Fruit fly (Drosophila melanogaster) whole organism, prepupa: ENCODE results near the gene CG43750.

ENCODE experiments used
- Blimp-1 ChIP-seq: fragments of 200-800 bp; sonication (Bioruptor generic); optimal IDR thresholded peaks from 3 replicates; lab custom pipeline; 2017; ENCODE audit warnings: missing biosample characterization, missing genetic modification characterization, mild to moderate bottlenecking, moderate library complexity, missing genetic modification reagents
- CG10631 ChIP-seq: fragments of 200-800 bp; sonication (Bioruptor generic); optimal IDR thresholded peaks from 2 replicates; lab custom pipeline; 2016; ENCODE audit warnings: missing biosample characterization, missing genetic modification characterization
- CG10669 ChIP-seq: fragments of 200-800 bp; sonication (Bioruptor generic); optimal IDR thresholded peaks from 3 replicates; lab custom pipeline; 2018; ENCODE audit warnings: missing biosample characterization, mild to moderate bottlenecking, missing genetic modification characterization, moderate library complexity
- CG11294 ChIP-seq: fragments of 200-800 bp; sonication (Bioruptor generic); IDR thresholded peaks from 2 replicates; pipeline ENCODE4 v1.3.6; 2022; ENCODE audit warnings: missing biosample characterization, missing genetic modification characterization
- CG11762 ChIP-seq: fragments of 200-800 bp; sonication (Bioruptor generic); optimal IDR thresholded peaks from 3 replicates; lab custom pipeline; 2016; ENCODE audit warnings: missing biosample characterization, missing genetic modification characterization; ENCODE audit not compliant: insufficient read depth
- CG15336 ChIP-seq: fragments of 200-800 bp; sonication (Bioruptor generic); IDR thresholded peaks from 2 replicates; pipeline ENCODE4 v1.3.6; 2022; ENCODE audit warnings: missing biosample characterization, missing genetic modification characterization
- CG1621 ChIP-seq: fragments of 200-800 bp; sonication (Bioruptor generic); optimal IDR thresholded peaks from 3 replicates; lab custom pipeline; 2018; ENCODE audit warnings: missing biosample characterization, mild to moderate bottlenecking, missing genetic modification characterization
- CG16779 ChIP-seq: fragments of 200-800 bp; sonication (Bioruptor generic); optimal IDR thresholded peaks from 3 replicates; lab custom pipeline; 2017; ENCODE audit warnings: missing biosample characterization, mild to moderate bottlenecking, missing genetic modification characterization
- CG32006 ChIP-seq: fragments of 200-800 bp; sonication (Bioruptor generic); optimal IDR thresholded peaks from 3 replicates; lab custom pipeline; 2017; ENCODE audit warnings: missing biosample characterization, mild to moderate bottlenecking, missing genetic modification characterization
- CG34406 ChIP-seq: fragments of 200-800 bp; sonication (Bioruptor generic); optimal IDR thresholded peaks from 3 replicates; lab custom pipeline; 2016; ENCODE audit warnings: missing biosample characterization, missing genetic modification characterization
- CG3919 ChIP-seq: fragments of 200-800 bp; sonication (Bioruptor generic); optimal IDR thresholded peaks from 3 replicates; lab custom pipeline; 2016; ENCODE audit warnings: missing biosample characterization, missing genetic modification characterization
- CG6163 ChIP-seq: fragments of 200-800 bp; sonication (Bioruptor generic); IDR thresholded peaks from 3 replicates; pipeline ENCODE4 v1.3.6; 2022; ENCODE audit warnings: missing biosample characterization, missing genetic modification characterization
- CG6276 ChIP-seq: fragments of 200-800 bp; sonication (Bioruptor generic); optimal IDR thresholded peaks from 2 replicates; lab custom pipeline; 2017; ENCODE audit warnings: missing biosample characterization, mild to moderate bottlenecking, missing genetic modification characterization
- CG6792 ChIP-seq: fragments of 200-800 bp; sonication (Bioruptor generic); optimal IDR thresholded peaks from 3 replicates; lab custom pipeline; 2016; ENCODE audit warnings: missing biosample characterization, missing genetic modification characterization
- CG6854 ChIP-seq: fragments of 200-800 bp; sonication (Bioruptor generic); optimal IDR thresholded peaks from 2 replicates; lab custom pipeline; 2017; ENCODE audit warnings: missing biosample characterization, mild to moderate bottlenecking, missing genetic modification characterization
- CG7368 ChIP-seq: fragments of 200-800 bp; sonication (Bioruptor generic); optimal IDR thresholded peaks from 3 replicates; lab custom pipeline; 2016; ENCODE audit warnings: missing biosample characterization, missing genetic modification characterization
- CG8632 ChIP-seq: fragments of 200-800 bp; sonication (Bioruptor generic); optimal IDR thresholded peaks from 3 replicates; lab custom pipeline; 2016; ENCODE audit warnings: missing biosample characterization, missing genetic modification characterization
- CG9139 ChIP-seq: fragments of 200-800 bp; sonication (Bioruptor generic); optimal IDR thresholded peaks from 3 replicates; lab custom pipeline; 2017; ENCODE audit warnings: missing biosample characterization, mild to moderate bottlenecking, missing genetic modification characterization
- Eip75B ChIP-seq: fragments of 200-800 bp; sonication (Bioruptor generic); optimal IDR thresholded peaks from 3 replicates; lab custom pipeline; 2016; ENCODE audit warnings: missing biosample characterization, missing genetic modification characterization
- Eip78C ChIP-seq: fragments of 200-800 bp; sonication (Bioruptor generic); peaks from one replicate; lab custom pipeline; 2016; ENCODE audit warnings: missing biosample characterization, missing genetic modification characterization
- Eip93F ChIP-seq: fragments of 200-800 bp; sonication (Bioruptor generic); optimal IDR thresholded peaks from 2 replicates; lab custom pipeline; 2016; ENCODE audit warnings: missing biosample characterization, mild to moderate bottlenecking, missing genetic modification characterization
- Ets96B ChIP-seq: fragments of 200-800 bp; optimal IDR thresholded peaks from 2 replicates; lab custom pipeline; 2019; ENCODE audit warnings: missing biosample characterization, mild to moderate bottlenecking, missing genetic modification characterization, moderate library complexity
- Gug ChIP-seq: fragments of 200-800 bp; sonication (Bioruptor generic); IDR thresholded peaks from 2 replicates; pipeline ENCODE4 v1.3.6; 2022; ENCODE audit warnings: missing biosample characterization, missing genetic modification characterization
- Hr39 ChIP-seq: fragments of 200-800 bp; sonication (Bioruptor generic); optimal IDR thresholded peaks from 2 replicates; lab custom pipeline; 2016; ENCODE audit warnings: missing biosample characterization, missing genetic modification characterization
- OdsH ChIP-seq: fragments of 200-800 bp; sonication (Bioruptor generic); optimal IDR thresholded peaks from 3 replicates; lab custom pipeline; 2016; ENCODE audit warnings: missing biosample characterization, missing genetic modification characterization
- Sox102F ChIP-seq: fragments of 200-800 bp; sonication (Bioruptor generic); optimal IDR thresholded peaks from 2 replicates; lab custom pipeline; 2016; ENCODE audit warnings: missing biosample characterization, mild to moderate bottlenecking, missing genetic modification characterization
- Sox14 ChIP-seq: fragments of 200-800 bp; sonication (Bioruptor generic); optimal IDR thresholded peaks from 3 replicates; lab custom pipeline; 2016; ENCODE audit warnings: missing biosample characterization, missing genetic modification characterization
- achi ChIP-seq: fragments of 200-800 bp; sonication (Bioruptor generic); optimal IDR thresholded peaks from 3 replicates; lab custom pipeline; 2016; ENCODE audit warnings: missing biosample characterization, missing genetic modification characterization
- acj6 ChIP-seq: fragments of 200-800 bp; sonication (Bioruptor generic); optimal IDR thresholded peaks from 3 replicates; lab custom pipeline; 2016; ENCODE audit warnings: missing biosample characterization, missing genetic modification characterization
- cyc ChIP-seq: fragments of 200-800 bp; sonication (Bioruptor generic); optimal IDR thresholded peaks from 3 replicates; lab custom pipeline; 2016; ENCODE audit warnings: missing biosample characterization, missing genetic modification characterization
- dac ChIP-seq: fragments of 200-800 bp; sonication (Bioruptor generic); optimal IDR thresholded peaks from 2 replicates; lab custom pipeline; 2017; ENCODE audit warnings: missing biosample characterization, mild to moderate bottlenecking, missing genetic modification characterization
- dsx ChIP-seq: fragments of 200-800 bp; optimal IDR thresholded peaks from 3 replicates; lab custom pipeline; 2019; ENCODE audit warnings: missing biosample characterization, mild to moderate bottlenecking, missing genetic modification characterization, moderate library complexity; ENCODE audit not compliant: poor library complexity, severe bottlenecking
- eg ChIP-seq: fragments of 200-800 bp; sonication (Bioruptor generic); IDR thresholded peaks from 3 replicates; pipeline ENCODE4 v1.3.6; 2022; ENCODE audit warnings: missing biosample characterization, missing genetic modification characterization
- esn ChIP-seq: fragments of 200-800 bp; sonication (Bioruptor generic); optimal IDR thresholded peaks from 2 replicates; lab custom pipeline; 2016; ENCODE audit warnings: missing biosample characterization, mild to moderate bottlenecking, missing genetic modification characterization, moderate library complexity
- fd59A ChIP-seq: fragments of 200-800 bp; sonication (Bioruptor generic); optimal IDR thresholded peaks from 2 replicates; lab custom pipeline; 2017; ENCODE audit warnings: missing biosample characterization, mild to moderate bottlenecking, missing genetic modification characterization, missing genetic modification reagents
- fd85E ChIP-seq: fragments of 200-800 bp; sonication (Bioruptor generic); optimal IDR thresholded peaks from 3 replicates; lab custom pipeline; 2016; ENCODE audit warnings: missing biosample characterization, missing genetic modification characterization
- fkh ChIP-seq: fragments of 200-800 bp; sonication (Bioruptor generic); optimal IDR thresholded peaks from 3 replicates; lab custom pipeline; 2017; ENCODE audit warnings: missing biosample characterization, mild to moderate bottlenecking, missing genetic modification characterization, moderate library complexity
- lz ChIP-seq: fragments of 200-800 bp; sonication (Bioruptor generic); optimal IDR thresholded peaks from 3 replicates; lab custom pipeline; 2016; ENCODE audit warnings: missing biosample characterization, missing genetic modification characterization
- net ChIP-seq: fragments of 200-800 bp; sonication (Bioruptor generic); optimal IDR thresholded peaks from 3 replicates; lab custom pipeline; 2016; ENCODE audit warnings: missing biosample characterization, missing genetic modification characterization
- pdm3 ChIP-seq: fragments of 200-800 bp; sonication (Bioruptor generic); optimal IDR thresholded peaks from 3 replicates; lab custom pipeline; 2016; ENCODE audit warnings: missing biosample characterization, missing genetic modification characterization
- salr ChIP-seq, 2 experiments: fragments of 200-800 bp; sonication (Bioruptor generic); optimal IDR thresholded peaks; 3 replicates each; lab custom pipeline; 2016 to 2018; ENCODE audit warnings: missing biosample characterization in 2 of 2, missing genetic modification characterization in 2 of 2, mild to moderate bottlenecking in 1 of 2
- spab ChIP-seq: fragments of 200-800 bp; sonication (Bioruptor generic); optimal IDR thresholded peaks from 2 replicates; lab custom pipeline; 2017; ENCODE audit warnings: missing biosample characterization, mild to moderate bottlenecking, missing genetic modification characterization, missing genetic modification reagents
- ss ChIP-seq, 2 experiments: fragments of 200-800 bp; sonication (Bioruptor generic); optimal IDR thresholded peaks; 2 replicates in 1 of 2; 3 replicates in 1 of 2; lab custom pipeline; 2017 to 2018; ENCODE audit warnings: mild to moderate bottlenecking in 2 of 2, missing biosample characterization in 2 of 2, missing genetic modification characterization in 2 of 2, moderate library complexity in 1 of 2
- svp ChIP-seq: fragments of 200-800 bp; sonication (Bioruptor generic); peaks from one replicate; lab custom pipeline; 2016; ENCODE audit warnings: missing biosample characterization, missing genetic modification characterization
- topi ChIP-seq: fragments of 200-800 bp; sonication (Bioruptor generic); optimal IDR thresholded peaks from 3 replicates; lab custom pipeline; 2016; ENCODE audit warnings: missing biosample characterization, missing genetic modification characterization
- vri ChIP-seq: fragments of 200-800 bp; sonication (Bioruptor generic); optimal IDR thresholded peaks from 3 replicates; lab custom pipeline; 2016; ENCODE audit warnings: missing biosample characterization, mild to moderate bottlenecking, missing genetic modification characterization

The CG43750 gene

dm6 chr2L:2433494-2434054 lies 43.1 kb upstream of the CG43750 start (continued):
- TF ChIP-seq CG6276 (GFP tag; lab: Kevin White, UChicago) (peak; percentile 97), Sox102F (peak; percentile 89), vri (GFP tag; lab: Kevin White, UChicago) (peak; percentile 74), Ets96B (peak; percentile 99), achi (GFP tag; lab: Kevin White, UChicago) (peak; percentile 97), CG11294 (peak; percentile 95), acj6 (peak; percentile 98), CG6854 (GFP tag; lab: Kevin White, UChicago) (peak; percentile 77), fd59A (GFP tag; lab: Kevin White, UChicago) (peak; percentile 99), CG10669 (GFP tag; lab: Kevin White, UChicago) (peak; percentile 99), CG32006 (peak; percentile 99)

- TF ChIP-seq lz (GFP tag; lab: Kevin White, UChicago) = no peak
- no peak for TF ChIP-seq Hr39 (GFP tag; lab: Kevin White, UChicago)
- no peak for TF ChIP-seq cyc
- TF ChIP-seq Eip75B (GFP tag; lab: Kevin White, UChicago) = peak; percentile 9
- peak; percentile 42 for TF ChIP-seq CG6276 (GFP tag; lab: Kevin White, UChicago)
- peak; percentile 29 for TF ChIP-seq CG6792
- peak; percentile 50 for TF ChIP-seq CG11294
- TF ChIP-seq svp (GFP tag; lab: Kevin White, UChicago) = peak; percentile 24
- TF ChIP-seq Sox14 = peak; percentile 31
- TF ChIP-seq CG11762 (GFP tag; lab: Kevin White, UChicago) = peak; percentile 64
- TF ChIP-seq CG3919 (GFP tag; lab: Kevin White, UChicago) = peak; percentile 23
- peak; percentile 73 for TF ChIP-seq eg
- TF ChIP-seq CG32006 = peak; percentile 59
- TF ChIP-seq Sox102F = peak; percentile 32
- peak; percentile 76 for TF ChIP-seq CG10631 (GFP tag; lab: Kevin White, UChicago)
- no peak for TF ChIP-seq Blimp-1 (GFP tag; lab: Kevin White, UChicago)
- TF ChIP-seq fkh (GFP tag; lab: Kevin White, UChicago) = no peak
- peak; percentile 33 for TF ChIP-seq esn (GFP tag; lab: Kevin White, UChicago)
- TF ChIP-seq CG6854 (GFP tag; lab: Kevin White, UChicago) = no peak
- peak; percentile 30 for TF ChIP-seq dsx (GFP tag; lab: Kevin White, UChicago)
- TF ChIP-seq Eip78C (GFP tag; lab: Kevin White, UChicago) = peak; percentile 75
- peak; percentile 37 for TF ChIP-seq CG16779 (tag; lab: Kevin White, UChicago)
- TF ChIP-seq CG1621 (tag; lab: Kevin White, UChicago) = peak; percentile 49
- peak; percentile 48 for TF ChIP-seq pdm3 (GFP tag; lab: Kevin White, UChicago)
- TF ChIP-seq net (GFP tag; lab: Kevin White, UChicago) = peak; percentile 57
- peak; percentile 32 for TF ChIP-seq CG9139 (GFP tag; lab: Kevin White, UChicago)
- peak; percentile 20 for TF ChIP-seq CG7368 (GFP tag; lab: Kevin White, UChicago)
- TF ChIP-seq ss (GFP tag; optimal IDR thresholded peaks at IDR 0.05; lab: Kevin White, UChicago) = peak; percentile 24 to 37
- TF ChIP-seq Eip93F (GFP tag; lab: Kevin White, UChicago) = no peak
- TF ChIP-seq CG34406 (GFP tag; lab: Kevin White, UChicago) = peak; percentile 51
- peak; percentile 32 for TF ChIP-seq fd85E
- TF ChIP-seq topi (GFP tag; lab: Kevin White, UChicago) = no peak
- peak; percentile 10 for TF ChIP-seq vri (GFP tag; lab: Kevin White, UChicago)
- peak; percentile 54 for TF ChIP-seq Gug
- TF ChIP-seq acj6 = peak; percentile 37
- TF ChIP-seq spab (GFP tag; lab: Kevin White, UChicago) = peak; percentile 49
- peak; percentile 72 for TF ChIP-seq CG15336 (GFP tag; lab: Robert Waterston, UW)
- TF ChIP-seq CG8632 (GFP tag; lab: Kevin White, UChicago) = peak; percentile 62
- TF ChIP-seq dac = peak; percentile 25
- peak; percentile 44 for TF ChIP-seq fd59A (GFP tag; lab: Kevin White, UChicago)
- TF ChIP-seq salr (GFP tag; optimal IDR thresholded peaks at IDR 0.05; lab: Kevin White, UChicago) = peak in 1 of 2 experiments; percentile 69
- TF ChIP-seq OdsH (GFP tag; lab: Kevin White, UChicago) = peak; percentile 77
- TF ChIP-seq achi (GFP tag; lab: Kevin White, UChicago) = peak; percentile 68
- TF ChIP-seq CG6163 (GFP tag; lab: Robert Waterston, UW) = peak; percentile 62; the same call in 2 of the 3 replicates
Measured at dm6 chr2L:2432809-2433493, 42.5 kb upstream of the CG43750 start.
